Fruit fly (Drosophila melanogaster) whole organism, embryonic: Measurements from ENCODE around the gene SmE.

Experiments
- ATbp ChIP-seq: fragments of 200-800 bp; sonication (Bioruptor generic); optimal IDR thresholded peaks from 2 replicates; lab custom pipeline; 2017; ENCODE audit warnings: missing biosample characterization, mild to moderate bottlenecking, missing genetic modification characterization, missing genetic modification reagents
- Atf3 ChIP-seq: fragments of 200-800 bp; sonication (Bioruptor generic); optimal IDR thresholded peaks from 3 replicates; lab custom pipeline; 2016; ENCODE audit warnings: missing biosample characterization, missing genetic modification characterization
- Bteb2 ChIP-seq: fragments of 200-800 bp; sonication (Bioruptor generic); optimal IDR thresholded peaks from 2 replicates; lab custom pipeline; 2016; ENCODE audit warnings: missing biosample characterization, missing genetic modification characterization
- CG10147 ChIP-seq: fragments of 200-800 bp; sonication (Bioruptor generic); optimal IDR thresholded peaks from 2 replicates; lab custom pipeline; 2019; ENCODE audit warnings: missing biosample characterization, mild to moderate bottlenecking, missing genetic modification characterization, moderate library complexity
- CG1024 ChIP-seq: fragments of 200-800 bp; sonication (Bioruptor generic); IDR thresholded peaks from 2 replicates; pipeline ENCODE4 v1.3.6; 2022; ENCODE audit warnings: missing biosample characterization, missing genetic modification characterization
- CG10959 ChIP-seq: fragments of 200-800 bp; sonication (Bioruptor generic); IDR thresholded peaks from 2 replicates; pipeline ENCODE4 v1.3.6; 2022; ENCODE audit warnings: missing biosample characterization, missing genetic modification characterization
- CG12391 ChIP-seq: fragments of 200-800 bp; sonication (Bioruptor generic); optimal IDR thresholded peaks from 3 replicates; lab custom pipeline; 2018; ENCODE audit warnings: missing biosample characterization, mild to moderate bottlenecking, missing genetic modification characterization, moderate library complexity
- CG12942 ChIP-seq: fragments of 200-800 bp; sonication (Bioruptor generic); optimal IDR thresholded peaks from 3 replicates; lab custom pipeline; 2016; ENCODE audit warnings: missing biosample characterization, missing genetic modification characterization
- CG15011 ChIP-seq: fragments of 200-800 bp; sonication (Bioruptor generic); optimal IDR thresholded peaks from 3 replicates; lab custom pipeline; 2018; ENCODE audit warnings: missing biosample characterization, mild to moderate bottlenecking, missing genetic modification characterization
- CG17328 ChIP-seq: fragments of 200-800 bp; sonication (Bioruptor generic); IDR thresholded peaks from 2 replicates; pipeline ENCODE4 v1.3.6; 2022; ENCODE audit warnings: missing biosample characterization, missing genetic modification characterization
- CG17802 ChIP-seq: fragments of 200-800 bp; sonication (Bioruptor generic); optimal IDR thresholded peaks from 2 replicates; lab custom pipeline; 2018; ENCODE audit warnings: missing biosample characterization, mild to moderate bottlenecking, missing genetic modification characterization, moderate library complexity
- CG31224 ChIP-seq: fragments of 200-800 bp; sonication (Bioruptor generic); IDR thresholded peaks from 2 replicates; pipeline ENCODE4 v1.3.6; 2022; ENCODE audit warnings: missing biosample characterization, missing genetic modification characterization
- CG32532 ChIP-seq: fragments of 200-800 bp; sonication (Bioruptor generic); IDR thresholded peaks from 2 replicates; pipeline ENCODE4 v1.3.6; 2022; ENCODE audit warnings: missing biosample characterization, missing genetic modification characterization
- CG33557 ChIP-seq: fragments of 200-800 bp; sonication (Bioruptor generic); optimal IDR thresholded peaks from 2 replicates; lab custom pipeline; 2019; ENCODE audit warnings: missing biosample characterization, mild to moderate bottlenecking, missing genetic modification characterization, moderate library complexity
- CG34224 ChIP-seq: fragments of 200-800 bp; sonication (Bioruptor generic); IDR thresholded peaks from 3 replicates; pipeline ENCODE4 v1.3.6; 2022; ENCODE audit warnings: missing biosample characterization, missing genetic modification characterization; ENCODE audit not compliant: partially characterized antibody
- CG4854 ChIP-seq: fragments of 200-800 bp; sonication (Bioruptor generic); optimal IDR thresholded peaks from 2 replicates; lab custom pipeline; 2016; ENCODE audit warnings: missing biosample characterization, missing genetic modification characterization, inconsistent platforms
- CG7987 ChIP-seq: fragments of 200-800 bp; sonication (Bioruptor generic); optimal IDR thresholded peaks from 2 replicates; lab custom pipeline; 2018; ENCODE audit warnings: missing biosample characterization, mild to moderate bottlenecking, missing genetic modification characterization, moderate library complexity
- CG8388 ChIP-seq: fragments of 200-800 bp; sonication (Bioruptor generic); optimal IDR thresholded peaks from 2 replicates; lab custom pipeline; 2019; ENCODE audit warnings: missing biosample characterization, mild to moderate bottlenecking, missing genetic modification characterization, moderate library complexity
- CG9727 ChIP-seq: fragments of 200-800 bp; sonication (Bioruptor generic); optimal IDR thresholded peaks from 3 replicates; lab custom pipeline; 2017; ENCODE audit warnings: missing biosample characterization, mild to moderate bottlenecking, missing genetic modification characterization
- GATAe ChIP-seq: fragments of 200-800 bp; sonication (Bioruptor generic); conservative IDR thresholded peaks from 2 replicates; pipeline ENCODE4 v1.3.6; 2022; ENCODE audit warnings: missing biosample characterization, missing genetic modification characterization
- Gug ChIP-seq: fragments of 200-800 bp; sonication (Bioruptor generic); IDR thresholded peaks from 4 replicates; pipeline ENCODE4 v1.3.6; 2022; ENCODE audit warnings: missing biosample characterization, missing genetic modification characterization
- H2.0 ChIP-seq: fragments of 200-800 bp; sonication (Bioruptor generic); IDR thresholded peaks from 2 replicates; pipeline ENCODE4 v1.3.6; 2022; ENCODE audit warnings: missing biosample characterization, missing genetic modification characterization
- Lhr ChIP-seq: fragments of 200-800 bp; sonication (Bioruptor generic); optimal IDR thresholded peaks from 3 replicates; lab custom pipeline; 2017; ENCODE audit warnings: mild to moderate bottlenecking, missing biosample characterization, missing genetic modification reagents, missing genetic modification characterization
- MBD-R2 ChIP-seq: fragments of 200-800 bp; sonication (Bioruptor generic); IDR thresholded peaks from 2 replicates; pipeline ENCODE4 v1.3.6; 2022; ENCODE audit warnings: missing biosample characterization, missing genetic modification characterization
- Meics ChIP-seq: fragments of 200-800 bp; sonication (Bioruptor generic); optimal IDR thresholded peaks from 2 replicates; lab custom pipeline; 2017; ENCODE audit warnings: missing biosample characterization, mild to moderate bottlenecking, missing genetic modification characterization
- Mrtf ChIP-seq: fragments of 200-800 bp; sonication (Bioruptor generic); IDR thresholded peaks from 3 replicates; pipeline ENCODE4 v1.3.6; 2022; ENCODE audit warnings: missing biosample characterization, missing genetic modification characterization
- NFAT ChIP-seq: fragments of 200-800 bp; sonication (Bioruptor generic); IDR thresholded peaks from 2 replicates; pipeline ENCODE4 v1.3.6; 2022; ENCODE audit warnings: missing biosample characterization, missing genetic modification characterization
- NfI ChIP-seq: fragments of 200-800 bp; sonication (Bioruptor generic); optimal IDR thresholded peaks from 3 replicates; lab custom pipeline; 2018; ENCODE audit warnings: missing biosample characterization, mild to moderate bottlenecking, missing genetic modification characterization, moderate library complexity
- Optix ChIP-seq: fragments of 200-800 bp; sonication (Bioruptor generic); IDR thresholded peaks from 3 replicates; pipeline ENCODE4 v1.3.6; 2022; ENCODE audit warnings: missing biosample characterization, missing genetic modification characterization
- Spps ChIP-seq: fragments of 200-800 bp; sonication (Bioruptor generic); optimal IDR thresholded peaks from 2 replicates; lab custom pipeline; 2018; ENCODE audit warnings: missing biosample characterization, mild to moderate bottlenecking, missing genetic modification characterization
- Ssrp ChIP-seq: fragments of 200-800 bp; sonication (Bioruptor generic); optimal IDR thresholded peaks from 2 replicates; lab custom pipeline; 2018; ENCODE audit warnings: missing biosample characterization, mild to moderate bottlenecking, missing genetic modification characterization, moderate library complexity
- Xrp1 ChIP-seq: fragments of 200-800 bp; sonication (Bioruptor generic); IDR thresholded peaks from 2 replicates; pipeline ENCODE4 v1.3.6; 2022; ENCODE audit warnings: missing biosample characterization, missing genetic modification characterization
- bcd ChIP-seq: fragments of 200-800 bp; sonication (Bioruptor generic); optimal IDR thresholded peaks from 2 replicates; lab custom pipeline; 2017; ENCODE audit warnings: missing biosample characterization, mild to moderate bottlenecking, missing genetic modification characterization
- bigmax ChIP-seq: fragments of 200-800 bp; sonication (Bioruptor generic); optimal IDR thresholded peaks from 2 replicates; lab custom pipeline; 2018; ENCODE audit warnings: missing biosample characterization, mild to moderate bottlenecking, missing genetic modification characterization
- gt ChIP-seq: fragments of 200-800 bp; sonication (Bioruptor generic); IDR thresholded peaks from 2 replicates; pipeline ENCODE4 v1.3.6; 2022; ENCODE audit warnings: missing biosample characterization, missing genetic modification characterization
- hkb ChIP-seq, 2 experiments: fragments of 200-800 bp in 1 of 2; fragments of >200 bp in 1 of 2; sonication (Bioruptor generic) in 1 of 2; IDR thresholded peaks in 1 of 2; optimal IDR thresholded peaks in 1 of 2; 2 replicates each; pipeline versions ENCODE4 v1.3.6 to Lab custom; 2017 to 2022; ENCODE audit warnings: missing biosample characterization in 1 of 2, missing genetic modification characterization in 1 of 2
- nerfin-2 ChIP-seq: fragments of 200-800 bp; sonication (Bioruptor generic); IDR thresholded peaks from 2 replicates; pipeline ENCODE4 v1.3.6; 2022; ENCODE audit warnings: missing biosample characterization, missing genetic modification characterization; ENCODE audit not compliant: partially characterized antibody
- nmo ChIP-seq: fragments of 200-800 bp; sonication (Bioruptor generic); optimal IDR thresholded peaks from 2 replicates; lab custom pipeline; 2018; ENCODE audit warnings: missing biosample characterization, mild to moderate bottlenecking, missing genetic modification characterization, moderate library complexity
- pan ChIP-seq, 4 experiments: fragments of >200 bp in 3 of 4; fragments of 200-800 bp in 1 of 4; sonication (Bioruptor generic) in 1 of 4; optimal IDR thresholded peaks in 3 of 4; IDR thresholded peaks in 1 of 4; 2 replicates each; pipeline versions ENCODE4 v1.3.6 to Lab custom; 2017 to 2022; ENCODE audit warnings: missing biosample characterization in 2 of 4, missing genetic modification characterization in 2 of 4, mixed read lengths in 1 of 4
- phol ChIP-seq: fragments of 200-800 bp; sonication (Bioruptor generic); optimal IDR thresholded peaks from 3 replicates; lab custom pipeline; 2018; ENCODE audit warnings: missing biosample characterization, mild to moderate bottlenecking, missing genetic modification characterization, moderate library complexity
- ro ChIP-seq: fragments of 200-800 bp; sonication (Bioruptor generic); IDR thresholded peaks from 2 replicates; pipeline ENCODE4 v1.3.6; 2022; ENCODE audit warnings: missing biosample characterization, missing genetic modification characterization
- scrt ChIP-seq: fragments of 200-800 bp; sonication (Bioruptor generic); optimal IDR thresholded peaks from 2 replicates; lab custom pipeline; 2018; ENCODE audit warnings: missing biosample characterization, mild to moderate bottlenecking, missing genetic modification characterization, moderate library complexity
- shn ChIP-seq: fragments of 200-800 bp; sonication (Bioruptor generic); optimal IDR thresholded peaks from 3 replicates; lab custom pipeline; 2016; ENCODE audit warnings: missing biosample characterization, missing genetic modification characterization
- sim ChIP-seq: fragments of 200-800 bp; sonication (Bioruptor generic); IDR thresholded peaks from 2 replicates; pipeline ENCODE4 v1.3.6; 2022; ENCODE audit warnings: missing biosample characterization, missing genetic modification characterization
- sob ChIP-seq: fragments of 200-800 bp; sonication (Bioruptor generic); IDR thresholded peaks from 2 replicates; pipeline ENCODE4 v1.3.6; 2022; ENCODE audit warnings: missing biosample characterization, missing genetic modification characterization
- tin ChIP-seq: fragments of 200-800 bp; sonication (Bioruptor generic); optimal IDR thresholded peaks from 3 replicates; lab custom pipeline; 2016; ENCODE audit warnings: missing biosample characterization, missing genetic modification characterization
- trh ChIP-seq: fragments of 200-800 bp; sonication (Bioruptor generic); optimal IDR thresholded peaks from 2 replicates; lab custom pipeline; 2016; ENCODE audit warnings: missing biosample characterization, missing genetic modification characterization
- usp ChIP-seq: fragments of >200 bp; optimal IDR thresholded peaks from 2 replicates; lab custom pipeline; 2017; ENCODE audit warnings: missing biosample characterization, missing genetic modification characterization
- vvl ChIP-seq: fragments of 200-800 bp; sonication (Bioruptor generic); IDR thresholded peaks from 2 replicates; pipeline ENCODE4 v1.3.6; 2022; ENCODE audit warnings: missing biosample characterization, missing genetic modification characterization
- zf30C ChIP-seq: fragments of 200-800 bp; sonication (Bioruptor generic); optimal IDR thresholded peaks from 3 replicates; lab custom pipeline; 2018; ENCODE audit warnings: missing biosample characterization, mild to moderate bottlenecking, missing genetic modification characterization

Gene SmE

dm6 chr2L:7916368-7916767, 31.1 kb upstream of the SmE start (continued):
- TF ChIP-seq CG33557 (GFP tag; lab: Kevin White, UChicago) (no peak), CG31224 (GFP tag; lab: Robert Waterston, UW) (peak; percentile 52; the same call in 1 of the 2 replicates), Atf3 (GFP tag; lab: Kevin White, UChicago) (peak; percentile 14), bcd (peak; percentile 7), CG10959 (GFP tag; lab: Robert Waterston, UW) (no peak), Xrp1 (GFP tag; lab: Robert Waterston, UW) (peak; percentile 55; the same call in 1 of the 2 replicates), Optix (GFP tag; lab: Robert Waterston, UW) (peak; percentile 44; the same call in 2 of the 3 replicates), CG15011 (GFP tag; lab: Kevin White, UChicago) (no peak), CG1024 (GFP tag; lab: Robert Waterston, UW) (peak; percentile 51; the same call in 1 of the 2 replicates), gt (GFP tag; lab: Robert Waterston, UW) (no peak), nmo (GFP tag; lab: Kevin White, UChicago) (peak; percentile 0), ro (GFP tag; lab: Robert Waterston, UW) (0 out of 2 replicates have a peak, but pooled peaks have one; percentile 7), Lhr (no peak), Bteb2 (GFP tag; lab: Kevin White, UChicago) (no peak), Ssrp (tag; lab: Kevin White, UChicago) (peak; percentile 51), CG4854 (GFP tag; lab: Kevin White, UChicago) (no peak), CG34224 (GFP tag; lab: Robert Waterston, UW) (no peak), CG10147 (GFP tag; lab: Kevin White, UChicago) (no peak), shn (GFP tag; lab: Kevin White, UChicago) (no peak), Meics (GFP tag; lab: Kevin White, UChicago) (peak; percentile 27), trh (GFP tag; lab: Kevin White, UChicago) (no peak), Mrtf (GFP tag; lab: Robert Waterston, UW) (peak; percentile 72; the same call in 2 of the 3 replicates), NFAT (GFP tag; lab: Robert Waterston, UW) (peak; percentile 29), CG12942 (GFP tag; lab: Kevin White, UChicago) (peak; percentile 47), CG32532 (GFP tag; lab: Robert Waterston, UW) (peak; percentile 70; the same call in 1 of the 2 replicates), CG12391 (peak; percentile 69), H2.0 (GFP tag; lab: Robert Waterston, UW) (peak; percentile 84), phol (peak; percentile 9), bigmax (GFP tag; lab: Kevin White, UChicago) (no peak), NfI (peak; percentile 71), CG7987 (no peak), usp (no peak), hkb (optimal IDR thresholded peaks at IDR 0.05; lab: Kevin White, UChicago) (no peak), hkb (GFP tag; IDR thresholded peaks at IDR 0.05; lab: Robert Waterston, UW) (peak; percentile 83), ATbp (GFP tag; lab: Kevin White, UChicago) (peak; percentile 62), Gug (peak; percentile 51; the same call in 2 of the 4 replicates), nerfin-2 (GFP tag; lab: Robert Waterston, UW) (no peak), scrt (GFP tag; lab: Kevin White, UChicago) (no peak), GATAe (GFP tag; lab: Robert Waterston, UW) (no peak), pan (optimal IDR thresholded peaks at IDR 0.05; lab: Kevin White, UChicago) (no peak), pan (GFP tag; optimal IDR thresholded peaks at IDR 0.05 in 1 of 2, IDR thresholded peaks at IDR 0.05 in 1 of 2) (peak in 1 of 2 experiments; percentile 80), MBD-R2 (peak; percentile 63; the same call in 1 of the 2 replicates), sob (GFP tag; lab: Robert Waterston, UW) (peak; percentile 84), vvl (peak; percentile 59), CG9727 (GFP tag; lab: Kevin White, UChicago) (no peak), CG17328 (GFP tag; lab: Robert Waterston, UW) (peak; percentile 80), CG17802 (tag; lab: Kevin White, UChicago) (no peak), zf30C (GFP tag; lab: Kevin White, UChicago) (no peak), Spps (tag; lab: Kevin White, UChicago) (no peak), tin (GFP tag; lab: Kevin White, UChicago) (peak; percentile 48), sim (peak; percentile 46; the same call in 1 of the 2 replicates), CG8388 (peak; percentile 61)
